Fruit fly (Drosophila melanogaster): ENCODE data around the gene smog.

smog gene

dm6 chr2L:4820448-4821318 lies 32.0 kb upstream of the smog start (continued):
- TF ChIP-seq pnt (GFP tag; optimal IDR thresholded peaks at IDR 0.05) (peak; percentile 30), kah (GFP tag; optimal IDR thresholded peaks at IDR 0.05) (no peak), CG13296 (GFP tag; optimal IDR thresholded peaks at IDR 0.05) (no peak), Atf6 (GFP tag; IDR thresholded peaks at IDR 0.05) (no peak), CG11247 (GFP tag; IDR thresholded peaks at IDR 0.05) (no peak), CG18764 (GFP tag; optimal IDR thresholded peaks at IDR 0.05) (no peak), Usf (GFP tag; optimal IDR thresholded peaks at IDR 0.05) (peak; percentile 29), CG10147 (GFP tag; optimal IDR thresholded peaks at IDR 0.05) (peak; percentile 13), Max (GFP tag; optimal IDR thresholded peaks at IDR 0.05) (peak; percentile 28), lola (GFP tag; optimal IDR thresholded peaks at IDR 0.05) (peak in 1 of 3 experiments; percentile 73), TFAM (GFP tag; optimal IDR thresholded peaks at IDR 0.05) (no peak), usp (GFP tag; optimal IDR thresholded peaks at IDR 0.05) (no peak), CG9817 (tag; optimal IDR thresholded peaks at IDR 0.05) (peak; percentile 12), CG9215 (GFP tag; IDR thresholded peaks at IDR 0.05) (peak; percentile 55), Xbp1 (GFP tag; optimal IDR thresholded peaks at IDR 0.05) (peak; percentile 43), CG11695 (GFP tag; IDR thresholded peaks at IDR 0.05) (peak; percentile 21; the same call in 1 of the 3 replicates), CG13624 (GFP tag; optimal IDR thresholded peaks at IDR 0.05) (no peak), CG7839 (tag; optimal IDR thresholded peaks at IDR 0.05) (peak; percentile 49), CG15011 (GFP tag; optimal IDR thresholded peaks at IDR 0.05) (no peak), tna (GFP tag; IDR thresholded peaks at IDR 0.05; ENCODE audit: partially characterized antibody) (no peak), luna (GFP tag; optimal IDR thresholded peaks at IDR 0.05) (no peak), B-H1 (GFP tag; IDR thresholded peaks at IDR 0.05) (peak; percentile 10; the same call in 1 of the 3 replicates), CG32767 (GFP tag; IDR thresholded peaks at IDR 0.05) (no peak), CG11696 (GFP tag; IDR thresholded peaks at IDR 0.05) (no peak), Scr (GFP tag; IDR thresholded peaks at IDR 0.05; ENCODE audit: partially characterized antibody) (no peak), pita (GFP tag; optimal IDR thresholded peaks at IDR 0.05) (no peak), HLHmδ (GFP tag; optimal IDR thresholded peaks at IDR 0.05) (no peak), gro (GFP tag; optimal IDR thresholded peaks at IDR 0.05) (no peak), Deaf1 (tag; optimal IDR thresholded peaks at IDR 0.05) (no peak), CG10565 (GFP tag; optimal IDR thresholded peaks at IDR 0.05) (no peak), MBD-R2 (GFP tag; IDR thresholded peaks at IDR 0.05) (no peak), maf-S (GFP tag; optimal IDR thresholded peaks at IDR 0.05) (no peak), CG12104 (GFP tag; optimal IDR thresholded peaks at IDR 0.05) (no peak), MTF-1 (GFP tag; optimal IDR thresholded peaks at IDR 0.05; ENCODE audit: borderline replicate concordance) (no peak), CG17328 (GFP tag; IDR thresholded peaks at IDR 0.05) (peak; percentile 42), CG8281 (tag; optimal IDR thresholded peaks at IDR 0.05) (peak; percentile 15), CG7745 (tag; optimal IDR thresholded peaks at IDR 0.05) (no peak), Poxn (GFP tag; IDR thresholded peaks at IDR 0.05) (no peak), CG8924 (tag; optimal IDR thresholded peaks at IDR 0.05) (peak; percentile 80), CG13424 (tag; optimal IDR thresholded peaks at IDR 0.05) (peak; percentile 42), CG10462 (GFP tag; optimal IDR thresholded peaks at IDR 0.05) (no peak), CG13775 (GFP tag; optimal IDR thresholded peaks at IDR 0.05) (peak; percentile 72), pzg (GFP tag; optimal IDR thresholded peaks at IDR 0.05) (no peak), gt (GFP tag; IDR thresholded peaks at IDR 0.05) (no peak), CG18262 (tag; optimal IDR thresholded peaks at IDR 0.05) (no peak), GATAe (GFP tag; conservative IDR thresholded peaks at IDR 0.05) (no peak), Asciz (GFP tag; optimal IDR thresholded peaks at IDR 0.05) (no peak), NC2α (GFP tag; optimal IDR thresholded peaks at IDR 0.05) (no peak), oc (tag; optimal IDR thresholded peaks at IDR 0.05) (no peak)
